Fruit fly (Drosophila melanogaster): ENCODE results near the gene Ccp84Af.

Gene Ccp84Af

DNA sequence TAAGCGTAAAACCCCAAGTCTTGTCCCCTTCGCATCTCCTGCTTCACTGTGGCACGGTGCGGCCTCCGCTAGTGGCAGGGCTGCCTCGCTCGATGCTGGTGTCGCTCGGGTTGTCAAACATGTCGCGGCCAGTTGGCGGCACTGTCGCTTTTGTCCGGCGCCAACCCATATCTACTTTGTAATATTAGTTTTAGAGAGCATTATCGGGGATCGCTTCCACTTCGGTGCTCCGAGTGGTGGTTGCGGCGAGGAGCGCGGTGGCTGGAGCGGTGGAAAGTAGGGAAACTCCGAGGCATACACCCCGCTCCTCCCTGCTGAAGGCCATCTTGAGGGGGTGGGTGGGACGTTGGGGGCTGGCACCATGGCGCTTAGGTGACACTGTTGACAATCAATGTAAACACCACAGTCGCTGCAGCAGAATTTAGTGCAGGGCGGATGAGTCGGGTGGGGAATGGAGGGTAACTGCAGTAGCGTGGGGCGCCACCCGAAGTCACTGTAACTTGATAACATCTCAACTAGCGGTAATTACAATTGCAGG lies 24.9 kb downstream of the Ccp84Af start (continued):
- 0 out of 2 replicates have a peak, but pooled peaks have one; percentile 4 for TF ChIP-seq ttk (GFP tag; IDR thresholded peaks at IDR 0.05)
- TF ChIP-seq CG9727 (GFP tag; optimal IDR thresholded peaks at IDR 0.05): peak; percentile 62
- no peak for TF ChIP-seq CG17612 (GFP tag; IDR thresholded peaks at IDR 0.05)
- peak; percentile 52 for TF ChIP-seq CG15601 (tag; optimal IDR thresholded peaks at IDR 0.05)
- TF ChIP-seq CG6765 (GFP tag; optimal IDR thresholded peaks at IDR 0.05): no peak
- peak; percentile 27 for TF ChIP-seq CG18619 (GFP tag; optimal IDR thresholded peaks at IDR 0.05)
- no peak for TF ChIP-seq gt (GFP tag; IDR thresholded peaks at IDR 0.05)
- TF ChIP-seq Dp (GFP tag; optimal IDR thresholded peaks at IDR 0.05): no peak
- no peak for TF ChIP-seq cwo (GFP tag; optimal IDR thresholded peaks at IDR 0.05)
- TF ChIP-seq CG8281 (tag; optimal IDR thresholded peaks at IDR 0.05): no peak
- no peak for TF ChIP-seq sob (GFP tag; IDR thresholded peaks at IDR 0.05)
- TF ChIP-seq dimm (GFP tag; IDR thresholded peaks at IDR 0.05): no peak
- no peak for TF ChIP-seq E2f2 (GFP tag; IDR thresholded peaks at IDR 0.05)
- TF ChIP-seq BEAF-32 (GFP tag; optimal IDR thresholded peaks at IDR 0.05): no peak
- TF ChIP-seq CG33213 (GFP tag; optimal IDR thresholded peaks at IDR 0.05): no peak
- peak; percentile 77 for TF ChIP-seq MTF-1 (GFP tag; optimal IDR thresholded peaks at IDR 0.05; ENCODE audit: borderline replicate concordance)
- TF ChIP-seq CoRest (tag; optimal IDR thresholded peaks at IDR 0.05): no peak
- TF ChIP-seq oc (tag; optimal IDR thresholded peaks at IDR 0.05): peak; percentile 57
- no peak for TF ChIP-seq Ravus (GFP tag; IDR thresholded peaks at IDR 0.05)
- TF ChIP-seq Scr (GFP tag; IDR thresholded peaks at IDR 0.05; ENCODE audit: partially characterized antibody): no peak
- no peak for TF ChIP-seq Dad (GFP tag; optimal IDR thresholded peaks at IDR 0.05)
- TF ChIP-seq CG17359 (tag; optimal IDR thresholded peaks at IDR 0.05): peak; percentile 12
- no peak for TF ChIP-seq CG9876 (GFP tag; optimal IDR thresholded peaks at IDR 0.05)
- no peak for TF ChIP-seq CG4360 (GFP tag; IDR thresholded peaks at IDR 0.05)
- peak; percentile 21 for TF ChIP-seq CG15479 (GFP tag; optimal IDR thresholded peaks at IDR 0.05)
- no peak for TF ChIP-seq ken (GFP tag; IDR thresholded peaks at IDR 0.05)
- TF ChIP-seq CG10209 (GFP tag; optimal IDR thresholded peaks at IDR 0.05): peak; percentile 45
- peak; percentile 39 for TF ChIP-seq CG1529 (GFP tag; optimal IDR thresholded peaks at IDR 0.05)
- no peak for TF ChIP-seq NfI (GFP tag; optimal IDR thresholded peaks at IDR 0.05)
- no peak for TF ChIP-seq CG8765 (GFP tag; IDR thresholded peaks at IDR 0.05)
- TF ChIP-seq ind (GFP tag; optimal IDR thresholded peaks at IDR 0.05): no peak
- no peak for TF ChIP-seq HLH54F (GFP tag; optimal IDR thresholded peaks at IDR 0.05)
- no peak for TF ChIP-seq chinmo (GFP tag; IDR thresholded peaks at IDR 0.05; ENCODE audit: partially characterized antibody)
- no peak for TF ChIP-seq bab2 (GFP tag; optimal IDR thresholded peaks at IDR 0.05)
- TF ChIP-seq bsh (GFP tag; optimal IDR thresholded peaks at IDR 0.05): peak in 1 of 2 experiments; percentile 57
- TF ChIP-seq Fer2 (tag; optimal IDR thresholded peaks at IDR 0.05): no peak
- no peak for TF ChIP-seq vnd (GFP tag; IDR thresholded peaks at IDR 0.05; ENCODE audit: partially characterized antibody)
- no peak for TF ChIP-seq D19A (tag; optimal IDR thresholded peaks at IDR 0.05)
- TF ChIP-seq unpg (GFP tag; optimal IDR thresholded peaks at IDR 0.05): no peak
- no peak for TF ChIP-seq Bgb (GFP tag; IDR thresholded peaks at IDR 0.05; ENCODE audit: partially characterized antibody)
- TF ChIP-seq mld (GFP tag; IDR thresholded peaks at IDR 0.05; ENCODE audit: partially characterized antibody): no peak
- TF ChIP-seq lmd (GFP tag; IDR thresholded peaks at IDR 0.05): no peak
- TF ChIP-seq trh (GFP tag; optimal IDR thresholded peaks at IDR 0.05): no peak
- no peak for TF ChIP-seq hbn (GFP tag; IDR thresholded peaks at IDR 0.05; ENCODE audit: partially characterized antibody)
- no peak for TF ChIP-seq CG6689 (GFP tag; IDR thresholded peaks at IDR 0.05)
- peak; percentile 76; the same call in 2 of the 3 replicates for TF ChIP-seq otp (GFP tag; IDR thresholded peaks at IDR 0.05)
- TF ChIP-seq CG4730 (GFP tag; IDR thresholded peaks at IDR 0.05): no peak
- TF ChIP-seq CG2202 (tag; optimal IDR thresholded peaks at IDR 0.05): peak; percentile 62
- TF ChIP-seq fd64A (GFP tag; optimal IDR thresholded peaks at IDR 0.05): peak; percentile 61
- peak; percentile 11 for TF ChIP-seq CTCF (GFP tag; optimal IDR thresholded peaks at IDR 0.05)
